Comparison of ENCODE assay signal across 3 fruit fly cellular contexts in genomic region chr3R:24484990-24485478, dm6.
TF ChIP-seq lines count a peak whose summit lies in the region.

Gene nAChRalpha2 (plus strand): TSS chr3R:24485428.

- TF ChIP-seq CTCF in whole organism, embryonic (GFP tag; optimal IDR thresholded peaks at IDR 0.05; lab: Kevin White, UChicago): no peak

TF ChIP-seq in whole organism, embryonic, 481 proteins besides CTCF, POLR2A, EP300 and RAD21:
- TF ChIP-seq seq (GFP tag; IDR thresholded peaks at IDR 0.05; lab: Robert Waterston, UW) (peak; percentile 23; the same call in 1 of the 2 replicates), scrt (GFP tag; optimal IDR thresholded peaks at IDR 0.05; lab: Kevin White, UChicago) (no peak), CG3163 (GFP tag; optimal IDR thresholded peaks at IDR 0.05; lab: Kevin White, UChicago) (peak; percentile 71), Ets65A (GFP tag; lab: Kevin White, UChicago) (peak; percentile 39), Trl (optimal IDR thresholded peaks at IDR 0.05; lab: Kevin White, UChicago) (peak; percentile 47 to 72), Trl (GFP tag; optimal IDR thresholded peaks at IDR 0.05; lab: Kevin White, UChicago) (no peak), repo (GFP tag; optimal IDR thresholded peaks at IDR 0.05; lab: Kevin White, UChicago) (no peak), Hand (GFP tag; optimal IDR thresholded peaks at IDR 0.05; lab: Kevin White, UChicago) (peak; percentile 33)
TF ChIP-seq in whole organism, embryonic: peak in this region for 5.

TF ChIP-seq in whole organism, prepupa, 60 proteins besides CTCF, POLR2A, EP300 and RAD21:
- no peak for TF ChIP-seq CG11902 (GFP tag; optimal IDR thresholded peaks at IDR 0.05; lab: Kevin White, UChicago)
- TF ChIP-seq topi (GFP tag; optimal IDR thresholded peaks at IDR 0.05; lab: Kevin White, UChicago): no peak
- no peak for TF ChIP-seq CG11294 (GFP tag; IDR thresholded peaks at IDR 0.05; lab: Robert Waterston, UW)
- peak; percentile 1 for TF ChIP-seq Eip78C (GFP tag; lab: Kevin White, UChicago)
- peak; percentile 25 for TF ChIP-seq svp (GFP tag; lab: Kevin White, UChicago)

TF ChIP-seq in whole organism, pupa, 21 proteins besides CTCF, POLR2A, EP300 and RAD21:
- TF ChIP-seq fd96Ca (GFP tag; IDR thresholded peaks at IDR 0.05; lab: Robert Waterston, UW): 0 out of 3 replicates have a peak, but pooled peaks have one; percentile 7
- no peak for TF ChIP-seq CG9948 (tag; optimal IDR thresholded peaks at IDR 0.05; lab: Kevin White, UChicago)
TF ChIP-seq in whole organism, pupa: peak in this region for 1.
